Worm (Caenorhabditis elegans): Measurements from ENCODE around the gene abu-11.

ce11 chrII:221212-221611 is 26.9 kb upstream of the abu-11 start:
- TF ChIP-seq unc-39 (tag; optimal IDR thresholded peaks at IDR 0.05), result no peak
- TF ChIP-seq nhr-48 (tag; optimal IDR thresholded peaks at IDR 0.05), result peak; percentile 55

Data from whole organism, L4 larva.